Fruit fly (Drosophila melanogaster) whole organism, pupa: ENCODE results near the gene CG12035.

ENCODE experiments used
- CG10348 ChIP-seq: fragments of 200-800 bp; sonication (Bioruptor generic); IDR thresholded peaks from 2 replicates; pipeline ENCODE4 v1.3.6; 2022; ENCODE audit warnings: missing biosample characterization, missing genetic modification characterization
- CG32121 ChIP-seq: fragments of 200-800 bp; sonication (Bioruptor generic); IDR thresholded peaks from 2 replicates; pipeline ENCODE4 v1.3.6; 2022; ENCODE audit warnings: missing biosample characterization, missing genetic modification characterization
- CG4496 ChIP-seq: fragments of 200-800 bp; sonication (Bioruptor generic); IDR thresholded peaks from 3 replicates; pipeline ENCODE4 v1.3.6; 2022; ENCODE audit warnings: missing biosample characterization, missing genetic modification characterization
- CG8301 ChIP-seq: fragments of 200-800 bp; sonication (Bioruptor generic); optimal IDR thresholded peaks from 2 replicates; lab custom pipeline; 2018; ENCODE audit warnings: missing biosample characterization, mild to moderate bottlenecking, missing genetic modification characterization
- CG9948 ChIP-seq: fragments of 200-800 bp; sonication (Bioruptor generic); optimal IDR thresholded peaks from 2 replicates; lab custom pipeline; 2018; ENCODE audit warnings: missing biosample characterization, mild to moderate bottlenecking, missing genetic modification characterization, moderate library complexity
- EcR ChIP-seq: fragments of 200-800 bp; sonication (Bioruptor generic); optimal IDR thresholded peaks from 3 replicates; lab custom pipeline; 2019; ENCODE audit warnings: missing biosample characterization, missing genetic modification characterization, mild to moderate bottlenecking, moderate library complexity, missing genetic modification reagents
- Snoo ChIP-seq: fragments of 200-800 bp; sonication (Bioruptor generic); optimal IDR thresholded peaks from 3 replicates; lab custom pipeline; 2017; ENCODE audit warnings: missing biosample characterization, mild to moderate bottlenecking, missing genetic modification characterization, inconsistent platforms
- fd96Ca ChIP-seq: fragments of 200-800 bp; sonication (Bioruptor generic); IDR thresholded peaks from 3 replicates; pipeline ENCODE4 v1.3.6; 2022; ENCODE audit warnings: missing biosample characterization, missing genetic modification characterization
- rn ChIP-seq: fragments of 200-800 bp; sonication (Bioruptor generic); IDR thresholded peaks from 2 replicates; pipeline ENCODE4 v1.3.6; 2022; ENCODE audit warnings: missing biosample characterization, missing genetic modification characterization

dm6 chr3L:1756143-1756542 is 32.0 kb downstream of the CG12035 start, which contains the start of gene CG8001:
- TF ChIP-seq CG8301 (tag; lab: Kevin White, UChicago) (no peak), rn (GFP tag; lab: Robert Waterston, UW) (no peak), CG10348 (GFP tag; lab: Robert Waterston, UW) (no peak), EcR (GFP tag; lab: Kevin White, UChicago) (no peak), Snoo (tag; lab: Kevin White, UChicago) (no peak), CG4496 (GFP tag; lab: Robert Waterston, UW) (no peak; the same call in 2 of the 3 replicates), fd96Ca (GFP tag; lab: Robert Waterston, UW) (no peak), CG9948 (tag; lab: Kevin White, UChicago) (no peak), CG32121 (GFP tag; lab: Robert Waterston, UW) (no peak)
